Fruit fly (Drosophila melanogaster) S2 (cell line): ENCODE results near the gene CG15743.

ENCODE experiments used
- CG8478 ChIP-seq: fragments of >200 bp; optimal IDR thresholded peaks from 2 replicates; lab custom pipeline; 2018
- CTCF ChIP-seq, 2 experiments: fragments of >200 bp; optimal IDR thresholded peaks; 2 replicates each; lab custom pipeline; 2018

DNA sequence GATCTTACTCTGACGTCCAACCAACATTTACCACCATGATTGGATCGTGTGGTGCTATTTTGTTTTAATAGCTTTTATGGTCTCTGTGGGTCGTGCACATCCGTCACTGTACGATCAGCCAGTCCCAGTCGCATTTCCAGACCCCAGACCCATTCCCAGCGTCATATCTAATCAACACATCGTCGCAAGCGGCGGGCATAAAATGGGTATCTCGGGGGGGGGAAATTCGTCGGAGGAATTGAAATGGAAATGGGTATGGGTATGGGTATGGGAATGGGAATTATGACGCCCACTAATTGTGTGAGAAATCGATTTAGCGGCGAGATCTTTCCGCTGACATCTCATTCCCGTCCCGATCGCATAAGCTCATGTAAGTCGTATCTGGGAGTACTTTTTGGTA, 25.3 kb downstream of the CG15743 start:
- TF ChIP-seq CTCF (optimal IDR thresholded peaks at IDR 0.05; lab: Kevin White, UChicago) (no peak), CG8478 (no peak)
